Fruit fly (Drosophila melanogaster): ENCODE results near the gene comt.

comt gene

dm6 chrX:13258757-13259067, at the start of gene comt:
Gene comt, plus strand, starts transcription at chrX:13259021.
- TF ChIP-seq GATAe (GFP tag; conservative IDR thresholded peaks at IDR 0.05) (no peak), HmgD (GFP tag; optimal IDR thresholded peaks at IDR 0.05) (no peak), CG9797 (GFP tag; optimal IDR thresholded peaks at IDR 0.05) (no peak), eyg (GFP tag; optimal IDR thresholded peaks at IDR 0.05) (no peak), Gsc (GFP tag; IDR thresholded peaks at IDR 0.05) (no peak), CG3995 (GFP tag; optimal IDR thresholded peaks at IDR 0.05) (no peak), Sry-β (GFP tag; optimal IDR thresholded peaks at IDR 0.05) (no peak), Hand (GFP tag; optimal IDR thresholded peaks at IDR 0.05) (no peak), Sox102F (GFP tag; optimal IDR thresholded peaks at IDR 0.05) (no peak), CG15011 (GFP tag; optimal IDR thresholded peaks at IDR 0.05) (no peak), CTCF (GFP tag; optimal IDR thresholded peaks at IDR 0.05) (no peak), bsh (GFP tag; optimal IDR thresholded peaks at IDR 0.05) (peak in 1 of 2 experiments; percentile 71), nerfin-1 (tag; optimal IDR thresholded peaks at IDR 0.05) (peak; percentile 44), CG1792 (GFP tag; optimal IDR thresholded peaks at IDR 0.05) (no peak), zen (tag; optimal IDR thresholded peaks at IDR 0.05) (peak; percentile 57), trem (tag; optimal IDR thresholded peaks at IDR 0.05) (peak; percentile 53), Med (GFP tag) (peak; percentile 74), HLH3B (GFP tag; IDR thresholded peaks at IDR 0.05) (peak; percentile 57; the same call in 1 of the 2 replicates), ATbp (GFP tag; optimal IDR thresholded peaks at IDR 0.05) (peak; percentile 35), CG13296 (GFP tag; optimal IDR thresholded peaks at IDR 0.05) (peak; percentile 75), Hsf (GFP tag; optimal IDR thresholded peaks at IDR 0.05) (no peak), CG4282 (GFP tag; optimal IDR thresholded peaks at IDR 0.05) (no peak), CG34422 (GFP tag; IDR thresholded peaks at IDR 0.05) (no peak), CG10543 (GFP tag; optimal IDR thresholded peaks at IDR 0.05) (peak; percentile 38), ro (GFP tag; IDR thresholded peaks at IDR 0.05) (no peak), CG2712 (tag; optimal IDR thresholded peaks at IDR 0.05) (peak; percentile 76), Vsx1 (GFP tag; optimal IDR thresholded peaks at IDR 0.05) (no peak), onecut (GFP tag; IDR thresholded peaks at IDR 0.05) (no peak), CG10147 (GFP tag; optimal IDR thresholded peaks at IDR 0.05) (peak; percentile 75), Fer3 (tag; optimal IDR thresholded peaks at IDR 0.05) (peak; percentile 55), ac (GFP tag; optimal IDR thresholded peaks at IDR 0.05) (no peak), ftz-f1 (GFP tag; optimal IDR thresholded peaks at IDR 0.05) (no peak), z (GFP tag; IDR thresholded peaks at IDR 0.05) (no peak), otp (GFP tag; IDR thresholded peaks at IDR 0.05) (no peak), chif (GFP tag; optimal IDR thresholded peaks at IDR 0.05) (no peak), CG15073 (GFP tag; optimal IDR thresholded peaks at IDR 0.05) (no peak), CG5953 (GFP tag; IDR thresholded peaks at IDR 0.05) (peak; percentile 53; the same call in 1 of the 2 replicates), so (GFP tag; IDR thresholded peaks at IDR 0.05) (no peak; the same call in 2 of the 3 replicates), pros (GFP tag; optimal IDR thresholded peaks at IDR 0.05) (no peak), CG15514 (GFP tag; optimal IDR thresholded peaks at IDR 0.05) (no peak), ERR (GFP tag; optimal IDR thresholded peaks at IDR 0.05) (no peak), run (tag; optimal IDR thresholded peaks at IDR 0.05) (no peak), Antp (GFP tag; optimal IDR thresholded peaks at IDR 0.05) (no peak), Dfd (GFP tag; optimal IDR thresholded peaks at IDR 0.05) (no peak), TFAM (GFP tag; optimal IDR thresholded peaks at IDR 0.05) (no peak), gsb (GFP tag; IDR thresholded peaks at IDR 0.05) (no peak), Hr51 (GFP tag; optimal IDR thresholded peaks at IDR 0.05) (no peak), hkb (optimal IDR thresholded peaks at IDR 0.05) (no peak), hkb (GFP tag; IDR thresholded peaks at IDR 0.05) (peak; percentile 70), tna (GFP tag; IDR thresholded peaks at IDR 0.05; ENCODE audit: partially characterized antibody) (no peak), fu2 (GFP tag; optimal IDR thresholded peaks at IDR 0.05) (no peak), dpn (GFP tag; optimal IDR thresholded peaks at IDR 0.05) (peak in 1 of 2 experiments; percentile 57)
